Worm (Caenorhabditis elegans) whole organism, L1 larva: ENCODE data around the gene skr-13.

Experiments used
- C04F5.9 ChIP-seq: sonication (generic microtip); optimal IDR thresholded peaks from 2 replicates; lab custom pipeline; 2016; ENCODE audit warnings: missing genetic modification characterization, missing compliant biosample characterization
- C34B4.2 ChIP-seq: sonication (generic microtip); optimal IDR thresholded peaks from 2 replicates; lab custom pipeline; 2017; ENCODE audit warnings: mild to moderate bottlenecking, missing genetic modification characterization, missing compliant biosample characterization
- F16B12.6 ChIP-seq: fragments of 150-350 bp; optimal IDR thresholded peaks from 2 replicates; lab custom pipeline; 2014; ENCODE audit warnings: missing biosample characterization, missing genetic modification characterization
- Y116A8C.19 ChIP-seq: sonication (generic microtip); optimal IDR thresholded peaks from 2 replicates; lab custom pipeline; 2016; ENCODE audit warnings: missing compliant biosample characterization, missing genetic modification characterization, borderline replicate concordance
- alr-1 ChIP-seq: fragments of 200-800 bp; sonication (Bioruptor generic); optimal IDR thresholded peaks from 2 replicates; lab custom pipeline; 2018; ENCODE audit warnings: borderline replicate concordance, mild to moderate bottlenecking, missing genetic modification characterization, missing compliant biosample characterization
- blmp-1 ChIP-seq: fragments of 150-350 bp; optimal IDR thresholded peaks from 2 replicates; lab custom pipeline; 2014; ENCODE audit warnings: missing biosample characterization, missing genetic modification characterization
- ceh-63 ChIP-seq: fragments of 200-800 bp; sonication (Bioruptor generic); optimal IDR thresholded peaks from 2 replicates; lab custom pipeline; 2018; ENCODE audit warnings: mild to moderate bottlenecking, missing genetic modification characterization, missing compliant biosample characterization
- ceh-8 ChIP-seq: fragments of 200-800 bp; sonication (Bioruptor generic); optimal IDR thresholded peaks from 2 replicates; lab custom pipeline; 2018; ENCODE audit warnings: mild to moderate bottlenecking, missing genetic modification characterization, moderate library complexity, missing compliant biosample characterization
- ceh-90 ChIP-seq: sonication (generic microtip); optimal IDR thresholded peaks from 2 replicates; lab custom pipeline; 2016; ENCODE audit warnings: missing genetic modification characterization, missing compliant biosample characterization
- dpl-1 ChIP-seq, 3 experiments: fragments of 150-350 bp in 2 of 3; sonication (generic microtip) in 1 of 3; optimal IDR thresholded peaks; 2 replicates each; lab custom pipeline; 2014 to 2017; ENCODE audit warnings: missing biosample characterization in 3 of 3, missing genetic modification characterization in 3 of 3, missing genetic modification reagents in 3 of 3
- dsc-1 ChIP-seq: sonication (generic microtip); optimal IDR thresholded peaks from 2 replicates; lab custom pipeline; 2016; ENCODE audit warnings: mild to moderate bottlenecking, missing genetic modification characterization, missing compliant biosample characterization
- efl-1 ChIP-seq, 4 experiments: fragments of 150-350 bp; optimal IDR thresholded peaks in 3 of 4; peaks in 1 of 4; 1 replicate in 1 of 4; 2 replicates in 3 of 4; lab custom pipeline; 2014; ENCODE audit warnings: missing biosample characterization in 2 of 4, missing genetic modification characterization in 2 of 4, missing genetic modification reagents in 2 of 4
- efl-3 ChIP-seq: fragments of 200-800 bp; sonication (Bioruptor generic); optimal IDR thresholded peaks from 2 replicates; lab custom pipeline; 2018; ENCODE audit warnings: mild to moderate bottlenecking, missing genetic modification characterization, missing compliant biosample characterization
- egl-13 ChIP-seq: sonication (generic microtip); optimal IDR thresholded peaks from 2 replicates; lab custom pipeline; 2016; ENCODE audit warnings: missing genotype, missing genetic modification reagents, missing genetic modification characterization, missing compliant biosample characterization
- egl-27 ChIP-seq, 2 experiments: fragments of 150-350 bp in 1 of 2; sonication (generic microtip); optimal IDR thresholded peaks; 3 replicates each; lab custom pipeline; 2017 to 2018; ENCODE audit warnings: missing biosample characterization in 2 of 2, missing genetic modification characterization in 2 of 2, missing genetic modification reagents in 2 of 2
- elt-2 ChIP-seq: sonication (generic microtip); optimal IDR thresholded peaks from 2 replicates; lab custom pipeline; 2016; ENCODE audit warnings: missing genetic modification characterization, mild to moderate bottlenecking, inconsistent platforms, missing compliant biosample characterization, missing genetic modification reagents
- ets-5 ChIP-seq: fragments of 200-800 bp; sonication (Bioruptor generic); IDR thresholded peaks from 2 replicates; pipeline ENCODE4 v1.3.6; 2022; ENCODE audit warnings: missing genetic modification characterization, missing compliant biosample characterization
- fkh-4 ChIP-seq: sonication (generic microtip); optimal IDR thresholded peaks from 2 replicates; lab custom pipeline; 2016; ENCODE audit warnings: missing compliant biosample characterization, missing genetic modification characterization, borderline replicate concordance
- hlh-17 ChIP-seq: fragments of 200-800 bp; sonication (Bioruptor generic); optimal IDR thresholded peaks from 2 replicates; lab custom pipeline; 2018; ENCODE audit warnings: missing genetic modification characterization, mild to moderate bottlenecking, missing compliant biosample characterization, moderate library complexity, borderline replicate concordance
- isw-1 ChIP-seq: fragments of 200-800 bp; sonication (Bioruptor generic); IDR thresholded peaks from 2 replicates; pipeline ENCODE4 v1.3.6; 2022; ENCODE audit warnings: missing genetic modification characterization, missing compliant biosample characterization
- jun-1 ChIP-seq: fragments of 150-350 bp; optimal IDR thresholded peaks from 2 replicates; lab custom pipeline; 2014; ENCODE audit warnings: missing biosample characterization, missing genetic modification reagents, missing genetic modification characterization
- lin-35 ChIP-seq, 2 experiments: fragments of 150-350 bp; optimal IDR thresholded peaks; 2 replicates each; lab custom pipeline; 2014; ENCODE audit warnings: missing biosample characterization in 2 of 2, missing genetic modification characterization in 2 of 2, missing genetic modification reagents in 2 of 2
- lir-3 ChIP-seq: sonication (generic microtip); optimal IDR thresholded peaks from 2 replicates; lab custom pipeline; 2016; ENCODE audit warnings: mild to moderate bottlenecking, missing genetic modification characterization, moderate library complexity, missing compliant biosample characterization; ENCODE audit not compliant: poor library complexity
- lsy-2 ChIP-seq, 2 experiments: fragments of 150-350 bp; optimal IDR thresholded peaks; 2 replicates each; lab custom pipeline; 2014; ENCODE audit warnings: missing biosample characterization in 2 of 2, missing genetic modification characterization in 2 of 2
- nhr-12 ChIP-seq: sonication (generic microtip); optimal IDR thresholded peaks from 2 replicates; lab custom pipeline; 2017; ENCODE audit warnings: missing biosample characterization, missing genetic modification characterization
- nhr-28 ChIP-seq: fragments of 150-350 bp; optimal IDR thresholded peaks from 2 replicates; lab custom pipeline; 2014; ENCODE audit warnings: missing biosample characterization, missing genetic modification characterization
- nhr-84 ChIP-seq: sonication (generic microtip); optimal IDR thresholded peaks from 2 replicates; lab custom pipeline; 2017; ENCODE audit warnings: missing biosample characterization, missing genetic modification characterization
- nhr-85 ChIP-seq: sonication (generic microtip); peaks from one replicate; lab custom pipeline; 2016; ENCODE audit warnings: missing genetic modification characterization, inconsistent platforms, missing compliant biosample characterization
- nhr-90 ChIP-seq: sonication (generic microtip); optimal IDR thresholded peaks from 2 replicates; lab custom pipeline; 2016; ENCODE audit warnings: mild to moderate bottlenecking, missing genetic modification characterization, missing compliant biosample characterization; ENCODE audit not compliant: poor library complexity
- pag-3 ChIP-seq: sonication (generic microtip); optimal IDR thresholded peaks from 2 replicates; lab custom pipeline; 2017; ENCODE audit warnings: missing genetic modification characterization, mild to moderate bottlenecking, missing compliant biosample characterization, antibody characterized with exemption, borderline replicate concordance; ENCODE audit not compliant: insufficient read depth
- pax-3 ChIP-seq: fragments of 200-800 bp; sonication (Bioruptor generic); optimal IDR thresholded peaks from 2 replicates; lab custom pipeline; 2018; ENCODE audit warnings: mild to moderate bottlenecking, missing genetic modification characterization, moderate library complexity, missing compliant biosample characterization
- pqm-1 ChIP-seq: sonication (generic microtip); optimal IDR thresholded peaks from 3 replicates; lab custom pipeline; 2017; ENCODE audit warnings: missing biosample characterization, missing genetic modification characterization
- rnt-1 ChIP-seq: sonication (generic microtip); optimal IDR thresholded peaks from 2 replicates; lab custom pipeline; 2016; ENCODE audit warnings: mild to moderate bottlenecking, missing genetic modification characterization, moderate library complexity, missing compliant biosample characterization
- snu-23 ChIP-seq: sonication (generic microtip); optimal IDR thresholded peaks from 2 replicates; lab custom pipeline; 2016; ENCODE audit warnings: missing genetic modification characterization, missing compliant biosample characterization
- sox-4 ChIP-seq: sonication (generic microtip); optimal IDR thresholded peaks from 2 replicates; lab custom pipeline; 2016; ENCODE audit warnings: missing genetic modification characterization, missing compliant biosample characterization
- swsn-7 ChIP-seq: sonication (generic microtip); optimal IDR thresholded peaks from 2 replicates; lab custom pipeline; 2016; ENCODE audit warnings: missing genetic modification characterization, missing compliant biosample characterization
- unc-62 ChIP-seq: fragments of 150-350 bp; optimal IDR thresholded peaks from 2 replicates; lab custom pipeline; 2014; ENCODE audit warnings: missing biosample characterization, missing genetic modification reagents, missing genetic modification characterization
- unc-98 ChIP-seq: fragments of 200-800 bp; sonication (Bioruptor generic); IDR thresholded peaks from 2 replicates; pipeline ENCODE4 v1.3.6; 2022; ENCODE audit warnings: missing genetic modification characterization, missing compliant biosample characterization
- zag-1 ChIP-seq: fragments of 150-350 bp; optimal IDR thresholded peaks from 2 replicates; lab custom pipeline; 2014; ENCODE audit warnings: missing biosample characterization, missing genetic modification characterization
- ztf-11 ChIP-seq, 2 experiments: sonication (generic microtip); optimal IDR thresholded peaks; 2 replicates each; lab custom pipeline; 2016 to 2017; ENCODE audit warnings: missing genetic modification characterization in 2 of 2, missing biosample characterization in 1 of 2, missing compliant biosample characterization in 1 of 2

skr-13 gene

ce11 chrIV:17126512-17126911 lies 35.9 kb downstream of the skr-13 start:
- TF ChIP-seq swsn-7 (tag; lab: Kevin White, UChicago) (no peak), nhr-90 (tag; lab: Kevin White, UChicago) (no peak), pag-3 (tag; lab: Kevin White, UChicago) (no peak), nhr-84 (tag; lab: Kevin White, UChicago) (no peak), dpl-1 (GFP tag; optimal IDR thresholded peaks at IDR 0.05; lab: Kevin White, UChicago) (peak in 2 of 3 experiments; percentile 39 to 57), egl-13 (tag; lab: Kevin White, UChicago) (no peak), zag-1 (tag; lab: Kevin White, UChicago) (no peak), alr-1 (tag; lab: Kevin White, UChicago) (no peak), hlh-17 (GFP tag; lab: Kevin White, UChicago) (no peak), fkh-4 (tag; lab: Kevin White, UChicago) (no peak), nhr-28 (no peak), C04F5.9 (tag; lab: Kevin White, UChicago) (no peak), C34B4.2 (no peak), nhr-12 (tag; lab: Kevin White, UChicago) (no peak), pqm-1 (tag; lab: Kevin White, UChicago) (no peak), egl-27 (tag; optimal IDR thresholded peaks at IDR 0.05; lab: Kevin White, UChicago) (no peak), ceh-8 (GFP tag; lab: Kevin White, UChicago) (no peak), sox-4 (tag; lab: Kevin White, UChicago) (no peak), snu-23 (GFP tag; lab: Kevin White, UChicago) (no peak), ets-5 (no peak), elt-2 (no peak), lin-35 (GFP tag; optimal IDR thresholded peaks at IDR 0.05; lab: Kevin White, UChicago) (peak in 1 of 2 experiments; percentile 26), pax-3 (tag; lab: Kevin White, UChicago) (no peak), blmp-1 (tag; lab: Kevin White, UChicago) (no peak), ceh-63 (no peak), Y116A8C.19 (tag; lab: Kevin White, UChicago) (no peak), ceh-90 (peak; percentile 28), lsy-2 (tag; optimal IDR thresholded peaks at IDR 0.05; lab: Kevin White, UChicago) (no peak), efl-1 (optimal IDR thresholded peaks at IDR 0.05; lab: Kevin White, UChicago) (peak; percentile 16 to 50), efl-1 (GFP tag; optimal IDR thresholded peaks at IDR 0.05 in 1 of 2; lab: Kevin White, UChicago) (peak; percentile 60 to 93), isw-1 (GFP tag; lab: Robert Waterston, UW) (no peak), lir-3 (tag; lab: Kevin White, UChicago) (no peak), unc-62 (GFP tag; lab: Kevin White, UChicago) (no peak), F16B12.6 (tag; lab: Kevin White, UChicago) (no peak), nhr-85 (tag; lab: Kevin White, UChicago) (no peak), ztf-11 (tag; optimal IDR thresholded peaks at IDR 0.05; lab: Kevin White, UChicago) (no peak)
- TF ChIP-seq, all 84 proteins: peak for 4

ce11 chrIV:17125967-17126366 lies 36.4 kb downstream of the skr-13 start:
- no peak for TF ChIP-seq jun-1 (tag; lab: Kevin White, UChicago)
- no peak for TF ChIP-seq blmp-1 (tag; lab: Kevin White, UChicago)
- no peak for TF ChIP-seq rnt-1 (tag; lab: Kevin White, UChicago)
- TF ChIP-seq efl-3: no peak
- no peak for TF ChIP-seq dsc-1
- TF ChIP-seq ceh-8 (GFP tag; lab: Kevin White, UChicago): no peak
- no peak for TF ChIP-seq nhr-85 (tag; lab: Kevin White, UChicago)
- no peak for TF ChIP-seq ceh-90
- no peak for TF ChIP-seq C04F5.9 (tag; lab: Kevin White, UChicago)
- no peak for TF ChIP-seq unc-98 (GFP tag; lab: Robert Waterston, UW)
